Fruit fly (Drosophila melanogaster): Measurements from ENCODE around the gene sicily.

DNA sequence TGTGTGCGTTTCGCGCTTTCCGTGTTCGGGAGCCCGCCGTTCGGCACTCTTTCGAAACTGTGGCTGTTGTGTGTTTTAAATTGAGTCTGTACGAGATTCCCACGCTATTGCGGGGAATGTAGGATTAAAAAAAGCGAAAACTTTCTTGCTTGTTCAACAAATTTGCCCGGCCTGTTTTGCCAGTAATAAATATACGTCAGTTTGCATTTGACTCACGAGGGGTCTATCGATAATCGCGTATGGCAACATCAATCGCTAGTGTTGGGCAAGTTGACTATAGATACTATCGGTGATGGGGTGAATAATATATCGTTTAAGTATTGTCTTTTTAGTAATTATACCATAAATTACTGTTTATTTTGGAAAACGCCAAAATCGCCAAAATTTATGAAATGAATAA, 13.6 kb downstream of the sicily start, which contains the start of gene Upf1:
- no peak for TF ChIP-seq CG12605 (GFP tag; IDR thresholded peaks at IDR 0.05)
- no peak for TF ChIP-seq CG15710 (tag; optimal IDR thresholded peaks at IDR 0.05)
- TF ChIP-seq CG14655 (GFP tag; optimal IDR thresholded peaks at IDR 0.05), result no peak
- no peak for TF ChIP-seq gl (tag; optimal IDR thresholded peaks at IDR 0.05)

Measured in whole organism, pupa.